Fruit fly (Drosophila melanogaster) whole organism, embryonic: Measurements from ENCODE around the gene cu.
A peak's percentile ranks its signal among the peaks of the same experiment; 100 is the strongest.

Source experiments
- Abd-B ChIP-seq: fragments of 200-800 bp; sonication (Bioruptor generic); optimal IDR thresholded peaks from 2 replicates; lab custom pipeline; 2018; ENCODE audit warnings: missing biosample characterization, mild to moderate bottlenecking, missing genetic modification characterization, moderate library complexity
- Atf-2 ChIP-seq: fragments of 200-800 bp; sonication (Bioruptor generic); optimal IDR thresholded peaks from 2 replicates; lab custom pipeline; 2016; ENCODE audit warnings: missing biosample characterization, missing genetic modification characterization
- B-H2 ChIP-seq: fragments of 200-800 bp; sonication (Bioruptor generic); optimal IDR thresholded peaks from 2 replicates; lab custom pipeline; 2018; ENCODE audit warnings: missing biosample characterization, mild to moderate bottlenecking, missing genetic modification characterization
- CG1024 ChIP-seq: fragments of 200-800 bp; sonication (Bioruptor generic); IDR thresholded peaks from 2 replicates; pipeline ENCODE4 v1.3.6; 2022; ENCODE audit warnings: missing biosample characterization, missing genetic modification characterization
- CG10321 ChIP-seq: fragments of 200-800 bp; sonication (Bioruptor generic); IDR thresholded peaks from 2 replicates; pipeline ENCODE4 v1.3.6; 2022; ENCODE audit warnings: missing biosample characterization, missing genetic modification characterization
- CG11696 ChIP-seq: fragments of 200-800 bp; sonication (Bioruptor generic); IDR thresholded peaks from 2 replicates; pipeline ENCODE4 v1.3.6; 2022; ENCODE audit warnings: missing biosample characterization, missing genetic modification characterization
- CG12104 ChIP-seq: fragments of 200-800 bp; sonication (Bioruptor generic); optimal IDR thresholded peaks from 3 replicates; lab custom pipeline; 2016; ENCODE audit warnings: missing biosample characterization, missing genetic modification characterization
- CG12236 ChIP-seq: fragments of 200-800 bp; sonication (Bioruptor generic); optimal IDR thresholded peaks from 2 replicates; lab custom pipeline; 2016; ENCODE audit warnings: missing biosample characterization, missing genetic modification characterization
- CG16813 ChIP-seq: fragments of 200-800 bp; sonication (Bioruptor generic); IDR thresholded peaks from 3 replicates; pipeline ENCODE4 v1.3.6; 2022; ENCODE audit warnings: missing biosample characterization, missing genetic modification characterization; ENCODE audit not compliant: partially characterized antibody
- CG17385 ChIP-seq: fragments of 200-800 bp; sonication (Bioruptor generic); optimal IDR thresholded peaks from 3 replicates; lab custom pipeline; 2018; ENCODE audit warnings: missing biosample characterization, mild to moderate bottlenecking, missing genetic modification characterization
- CG17568 ChIP-seq: fragments of 200-800 bp; sonication (Bioruptor generic); optimal IDR thresholded peaks from 2 replicates; lab custom pipeline; 2018; ENCODE audit warnings: missing biosample characterization, mild to moderate bottlenecking, missing genetic modification characterization, moderate library complexity
- CG31441 ChIP-seq: fragments of 200-800 bp; sonication (Bioruptor generic); IDR thresholded peaks from 2 replicates; pipeline ENCODE4 v1.3.6; 2022; ENCODE audit warnings: missing biosample characterization, missing genetic modification characterization
- CG43689 ChIP-seq: fragments of 200-800 bp; sonication (Bioruptor generic); IDR thresholded peaks from 2 replicates; pipeline ENCODE4 v1.3.6; 2022; ENCODE audit warnings: missing biosample characterization, missing genetic modification characterization
- CG4730 ChIP-seq: fragments of 200-800 bp; sonication (Bioruptor generic); IDR thresholded peaks from 2 replicates; pipeline ENCODE4 v1.3.6; 2022; ENCODE audit warnings: missing biosample characterization, missing genetic modification characterization
- CG6272 ChIP-seq: fragments of 200-800 bp; sonication (Bioruptor generic); IDR thresholded peaks from 2 replicates; pipeline ENCODE4 v1.3.6; 2022; ENCODE audit warnings: missing biosample characterization, missing genetic modification characterization
- CG7357 ChIP-seq: fragments of 200-800 bp; sonication (Bioruptor generic); IDR thresholded peaks from 3 replicates; pipeline ENCODE4 v1.3.6; 2022; ENCODE audit warnings: missing biosample characterization, missing genetic modification characterization
- CG7786 ChIP-seq: fragments of 200-800 bp; sonication (Bioruptor generic); optimal IDR thresholded peaks from 2 replicates; lab custom pipeline; 2016; ENCODE audit warnings: missing biosample characterization, missing genetic modification characterization
- CG8765 ChIP-seq: fragments of 200-800 bp; sonication (Bioruptor generic); IDR thresholded peaks from 2 replicates; pipeline ENCODE4 v1.3.6; 2022; ENCODE audit warnings: missing biosample characterization, missing genetic modification characterization
- CrebB ChIP-seq: fragments of 200-800 bp; sonication (Bioruptor generic); optimal IDR thresholded peaks from 3 replicates; lab custom pipeline; 2018; ENCODE audit warnings: missing biosample characterization, mild to moderate bottlenecking, missing genetic modification characterization
- D19B ChIP-seq: fragments of 200-800 bp; sonication (Bioruptor generic); optimal IDR thresholded peaks from 2 replicates; lab custom pipeline; 2017; ENCODE audit warnings: missing biosample characterization, mild to moderate bottlenecking, missing genetic modification characterization
- Dip3 ChIP-seq: fragments of 200-800 bp; sonication (Bioruptor generic); optimal IDR thresholded peaks from 3 replicates; lab custom pipeline; 2016; ENCODE audit warnings: missing biosample characterization, missing genetic modification characterization
- E2f2 ChIP-seq: fragments of 200-800 bp; sonication (Bioruptor generic); IDR thresholded peaks from 2 replicates; pipeline ENCODE4 v1.3.6; 2022; ENCODE audit warnings: missing biosample characterization, missing genetic modification characterization
- Eip74EF ChIP-seq, 2 experiments: fragments of 200-800 bp in 1 of 2; fragments of >200 bp in 1 of 2; sonication (Bioruptor generic) in 1 of 2; optimal IDR thresholded peaks; 2 replicates each; lab custom pipeline; 2017 to 2019; ENCODE audit warnings: missing biosample characterization in 2 of 2, missing genetic modification characterization in 2 of 2, mild to moderate bottlenecking in 1 of 2, moderate library complexity in 1 of 2
- H2.0 ChIP-seq: fragments of 200-800 bp; sonication (Bioruptor generic); IDR thresholded peaks from 2 replicates; pipeline ENCODE4 v1.3.6; 2022; ENCODE audit warnings: missing biosample characterization, missing genetic modification characterization
- Mad ChIP-seq: fragments of 200-800 bp; sonication (Bioruptor generic); optimal IDR thresholded peaks from 2 replicates; lab custom pipeline; 2016; ENCODE audit warnings: missing biosample characterization, missing genetic modification characterization
- NK7.1 ChIP-seq: fragments of 200-800 bp; sonication (Bioruptor generic); optimal IDR thresholded peaks from 3 replicates; lab custom pipeline; 2016; ENCODE audit warnings: missing biosample characterization, missing genetic modification characterization
- Neu2 ChIP-seq: fragments of 200-800 bp; sonication (Bioruptor generic); optimal IDR thresholded peaks from 3 replicates; lab custom pipeline; 2016; ENCODE audit warnings: missing biosample characterization, missing genetic modification characterization, borderline replicate concordance
- Pdp1 ChIP-seq, 2 experiments: fragments of 200-800 bp; sonication (Bioruptor generic); optimal IDR thresholded peaks; 3 replicates each; lab custom pipeline; 2016; ENCODE audit warnings: missing biosample characterization in 2 of 2, missing genetic modification characterization in 2 of 2, mild to moderate bottlenecking in 1 of 2, moderate library complexity in 1 of 2
- Rfx ChIP-seq: fragments of 200-800 bp; sonication (Bioruptor generic); IDR thresholded peaks from 2 replicates; pipeline ENCODE4 v1.3.6; 2022; ENCODE audit warnings: missing biosample characterization, missing genetic modification characterization
- Six4 ChIP-seq: fragments of 200-800 bp; sonication (Bioruptor generic); optimal IDR thresholded peaks from 2 replicates; lab custom pipeline; 2016; ENCODE audit warnings: missing biosample characterization, missing genetic modification characterization
- Stat92E ChIP-seq, 3 experiments: fragments of >200 bp in 2 of 3; fragments of 200-800 bp in 1 of 3; sonication (Bioruptor generic) in 1 of 3; optimal IDR thresholded peaks; 2 replicates each; lab custom pipeline; 2017 to 2019; ENCODE audit warnings: missing biosample characterization in 3 of 3, missing genetic modification characterization in 3 of 3, mild to moderate bottlenecking in 1 of 3, moderate library complexity in 1 of 3
- aop ChIP-seq: fragments of 200-800 bp; sonication (Bioruptor generic); IDR thresholded peaks from 2 replicates; pipeline ENCODE4 v1.3.6; 2022; ENCODE audit warnings: missing biosample characterization, missing genetic modification characterization
- ap ChIP-seq: fragments of 200-800 bp; sonication (Bioruptor generic); IDR thresholded peaks from 2 replicates; pipeline ENCODE4 v1.3.6; 2022; ENCODE audit warnings: missing biosample characterization, missing genetic modification characterization
- ase ChIP-seq: fragments of 200-800 bp; sonication (Bioruptor generic); IDR thresholded peaks from 3 replicates; pipeline ENCODE4 v1.3.6; 2022; ENCODE audit warnings: missing biosample characterization, missing genetic modification characterization
- ato ChIP-seq: fragments of 200-800 bp; sonication (Bioruptor generic); IDR thresholded peaks from 2 replicates; pipeline ENCODE4 v1.3.6; 2022; ENCODE audit warnings: missing biosample characterization, missing genetic modification characterization; ENCODE audit not compliant: partially characterized antibody
- caup ChIP-seq: fragments of 200-800 bp; sonication (Bioruptor generic); optimal IDR thresholded peaks from 3 replicates; lab custom pipeline; 2017; ENCODE audit warnings: missing biosample characterization, mild to moderate bottlenecking, missing genetic modification characterization, moderate library complexity; ENCODE audit not compliant: severe bottlenecking
- exex ChIP-seq: fragments of 200-800 bp; sonication (Bioruptor generic); optimal IDR thresholded peaks from 4 replicates; lab custom pipeline; 2018; ENCODE audit warnings: missing biosample characterization, mild to moderate bottlenecking, missing genetic modification characterization, moderate library complexity
- hb ChIP-seq: fragments of 200-800 bp; sonication (Bioruptor generic); IDR thresholded peaks from 3 replicates; pipeline ENCODE4 v1.3.6; 2022; ENCODE audit warnings: missing biosample characterization, missing genetic modification characterization; ENCODE audit not compliant: partially characterized antibody
- ind ChIP-seq: fragments of 200-800 bp; sonication (Bioruptor generic); optimal IDR thresholded peaks from 3 replicates; lab custom pipeline; 2016; ENCODE audit warnings: missing biosample characterization, missing genetic modification characterization
- mirr ChIP-seq: fragments of 200-800 bp; sonication (Bioruptor generic); optimal IDR thresholded peaks from 3 replicates; lab custom pipeline; 2018; ENCODE audit warnings: missing biosample characterization, mild to moderate bottlenecking, missing genetic modification characterization
- nerfin-1 ChIP-seq: fragments of 200-800 bp; sonication (Bioruptor generic); optimal IDR thresholded peaks from 3 replicates; lab custom pipeline; 2019; ENCODE audit warnings: missing biosample characterization, mild to moderate bottlenecking, missing genetic modification characterization, moderate library complexity
- nmo ChIP-seq: fragments of 200-800 bp; sonication (Bioruptor generic); optimal IDR thresholded peaks from 2 replicates; lab custom pipeline; 2018; ENCODE audit warnings: missing biosample characterization, mild to moderate bottlenecking, missing genetic modification characterization, moderate library complexity
- run ChIP-seq: fragments of 200-800 bp; sonication (Bioruptor generic); optimal IDR thresholded peaks from 3 replicates; lab custom pipeline; 2018; ENCODE audit warnings: missing biosample characterization, mild to moderate bottlenecking, missing genetic modification characterization
- sim ChIP-seq: fragments of 200-800 bp; sonication (Bioruptor generic); IDR thresholded peaks from 2 replicates; pipeline ENCODE4 v1.3.6; 2022; ENCODE audit warnings: missing biosample characterization, missing genetic modification characterization
- sob ChIP-seq: fragments of 200-800 bp; sonication (Bioruptor generic); IDR thresholded peaks from 2 replicates; pipeline ENCODE4 v1.3.6; 2022; ENCODE audit warnings: missing biosample characterization, missing genetic modification characterization
- sug ChIP-seq: fragments of 200-800 bp; optimal IDR thresholded peaks from 2 replicates; lab custom pipeline; 2019; ENCODE audit warnings: missing biosample characterization, mild to moderate bottlenecking, missing genetic modification characterization, moderate library complexity
- tll ChIP-seq, 2 experiments: fragments of 200-800 bp in 1 of 2; fragments of >200 bp in 1 of 2; sonication (Bioruptor generic) in 1 of 2; optimal IDR thresholded peaks; 2 replicates each; lab custom pipeline; 2017 to 2019; ENCODE audit warnings: missing biosample characterization in 2 of 2, missing genetic modification characterization in 2 of 2, mild to moderate bottlenecking in 1 of 2, moderate library complexity in 1 of 2
- tup ChIP-seq: fragments of 200-800 bp; sonication (Bioruptor generic); optimal IDR thresholded peaks from 2 replicates; lab custom pipeline; 2016; ENCODE audit warnings: missing biosample characterization, mild to moderate bottlenecking, missing genetic modification characterization, moderate library complexity
- usp ChIP-seq: fragments of >200 bp; optimal IDR thresholded peaks from 2 replicates; lab custom pipeline; 2017; ENCODE audit warnings: missing biosample characterization, missing genetic modification characterization
- vnd ChIP-seq: fragments of 200-800 bp; sonication (Bioruptor generic); IDR thresholded peaks from 3 replicates; pipeline ENCODE4 v1.3.6; 2022; ENCODE audit warnings: missing biosample characterization, missing genetic modification characterization; ENCODE audit not compliant: partially characterized antibody

Gene cu

DNA sequence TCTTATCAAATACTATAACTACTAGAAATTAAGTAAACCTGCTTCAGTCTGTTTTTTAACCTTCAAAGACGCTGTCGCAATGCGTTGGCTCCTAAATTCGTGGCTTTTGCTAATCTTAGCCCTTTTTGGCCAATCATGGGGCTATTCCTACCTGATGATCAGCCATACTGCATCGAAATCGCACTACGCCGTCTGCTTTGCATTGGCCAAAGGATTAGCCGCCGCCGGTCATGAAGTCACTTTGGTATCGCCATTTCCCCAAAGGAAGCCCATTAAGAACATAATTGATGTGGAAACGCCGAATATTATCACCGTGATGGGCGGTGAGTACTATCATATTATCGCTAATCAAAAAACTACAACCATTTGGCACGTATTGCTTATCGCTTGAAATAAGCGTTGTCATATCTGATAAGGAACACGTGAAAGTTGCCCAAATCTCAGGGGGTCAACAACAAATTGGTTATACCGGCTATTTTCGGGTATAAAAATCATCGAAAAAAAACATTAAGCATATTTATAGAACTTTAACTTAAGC lies 42.7 kb upstream of the cu start, which contains the start of gene Ugt302E1 (continued):
- no peak for TF ChIP-seq CG12236 (GFP tag; lab: Kevin White, UChicago)
- TF ChIP-seq B-H2 (GFP tag; lab: Kevin White, UChicago): no peak
- TF ChIP-seq exex: peak; percentile 87
- no peak for TF ChIP-seq ato
- TF ChIP-seq CG8765 (GFP tag; lab: Robert Waterston, UW): no peak
- peak; percentile 41 for TF ChIP-seq mirr (GFP tag; lab: Kevin White, UChicago)
- TF ChIP-seq Stat92E (GFP tag; optimal IDR thresholded peaks at IDR 0.05; lab: Kevin White, UChicago): no peak
- TF ChIP-seq sug (tag; lab: Kevin White, UChicago): peak; percentile 58
- TF ChIP-seq ap: no peak
- TF ChIP-seq CG6272 (GFP tag; lab: Robert Waterston, UW): no peak
- no peak for TF ChIP-seq CrebB (tag; lab: Kevin White, UChicago)
- no peak for TF ChIP-seq CG43689 (GFP tag; lab: Robert Waterston, UW)
- no peak for TF ChIP-seq caup (GFP tag; lab: Kevin White, UChicago)
- no peak for TF ChIP-seq nerfin-1 (tag; lab: Kevin White, UChicago)
- TF ChIP-seq, all 482 proteins: peak for 7

DNA sequence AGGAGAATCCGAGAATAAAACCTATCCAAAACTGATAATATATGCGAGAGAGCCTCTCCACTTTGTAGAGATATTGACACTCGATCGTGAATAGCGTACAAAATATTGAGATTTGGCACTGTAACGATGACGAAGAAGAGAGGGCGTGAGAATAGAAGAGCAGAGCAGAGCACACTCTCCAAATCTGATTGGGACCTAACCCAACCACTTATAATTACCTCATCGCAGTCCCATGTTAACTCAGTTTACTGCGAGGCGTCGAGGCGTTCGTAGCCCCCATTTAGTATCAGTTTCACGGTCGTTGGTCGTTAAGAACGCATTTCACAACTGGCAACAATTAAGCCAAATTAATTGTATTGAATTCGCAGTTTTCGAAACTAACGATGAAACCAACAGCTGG lies 40.5 kb upstream of the cu start, which contains the start of gene Ugt302C1:
Gene Ugt302C1, plus strand, starts transcription at position 241 of the 400 bp plus-strand sequence.
- TF ChIP-seq CG7786 (GFP tag; lab: Kevin White, UChicago) (no peak), CG11696 (no peak), run (no peak), Eip74EF (GFP tag; optimal IDR thresholded peaks at IDR 0.05; lab: Kevin White, UChicago) (no peak), Pdp1 (GFP tag; optimal IDR thresholded peaks at IDR 0.05; lab: Kevin White, UChicago) (peak in 1 of 2 experiments; percentile 90), tup (no peak), Dip3 (GFP tag; lab: Kevin White, UChicago) (no peak), Neu2 (GFP tag; lab: Kevin White, UChicago) (no peak), CG12104 (no peak), ind (GFP tag; lab: Kevin White, UChicago) (no peak), CG7357 (GFP tag; lab: Robert Waterston, UW) (no peak), Six4 (GFP tag; lab: Kevin White, UChicago) (no peak), CG10321 (GFP tag; lab: Robert Waterston, UW) (no peak), vnd (GFP tag; lab: Robert Waterston, UW) (no peak), ase (GFP tag; lab: Robert Waterston, UW) (no peak), sim (GFP tag; lab: Robert Waterston, UW) (no peak), CG4730 (GFP tag; lab: Robert Waterston, UW) (no peak), Rfx (GFP tag; lab: Robert Waterston, UW) (peak; percentile 61; the same call in 1 of the 2 replicates), CG16813 (no peak), NK7.1 (GFP tag; lab: Kevin White, UChicago) (no peak), Abd-B (GFP tag; lab: Kevin White, UChicago) (no peak), usp (GFP tag; lab: Kevin White, UChicago) (no peak), CG1024 (no peak), Mad (GFP tag; lab: Kevin White, UChicago) (no peak), CG17568 (GFP tag; lab: Kevin White, UChicago) (no peak), CG31441 (no peak), nmo (GFP tag; lab: Kevin White, UChicago) (no peak), aop (GFP tag; lab: Robert Waterston, UW) (no peak), CG17385 (GFP tag; lab: Kevin White, UChicago) (peak; percentile 12), tll (GFP tag; optimal IDR thresholded peaks at IDR 0.05; lab: Kevin White, UChicago) (no peak), H2.0 (GFP tag; lab: Robert Waterston, UW) (no peak), hb (GFP tag; lab: Robert Waterston, UW) (no peak), sob (GFP tag; lab: Robert Waterston, UW) (peak; percentile 48; the same call in 1 of the 2 replicates), E2f2 (GFP tag; lab: Robert Waterston, UW) (no peak), D19B (no peak), Atf-2 (GFP tag; lab: Kevin White, UChicago) (no peak)
